Worm (Caenorhabditis elegans): ENCODE data around the gene F43H9.4.

The F43H9.4 gene

ce11 chrV:8031121-8031520 lies 4.6 kb downstream of the F43H9.4 start, which contains the start of gene vars-1 (continued):
- TF ChIP-seq ztf-4 (tag; optimal IDR thresholded peaks at IDR 0.05) (no peak), peb-1 (tag; optimal IDR thresholded peaks at IDR 0.05) (no peak), ztf-11 (tag; optimal IDR thresholded peaks at IDR 0.05) (no peak)

- TF ChIP-seq sem-4 (tag; optimal IDR thresholded peaks at IDR 0.05) (no peak), mbf-1 (tag; optimal IDR thresholded peaks at IDR 0.05) (no peak), fos-1 (tag; optimal IDR thresholded peaks at IDR 0.05) (no peak), ztf-1 (GFP tag; conservative IDR thresholded peaks at IDR 0.05) (no peak), aly-2 (tag; optimal IDR thresholded peaks at IDR 0.05) (no peak), ceh-82 (tag; optimal IDR thresholded peaks at IDR 0.05) (no peak), snpc-4 (tag; optimal IDR thresholded peaks at IDR 0.05) (no peak), nhr-129 (tag; optimal IDR thresholded peaks at IDR 0.05) (no peak), egl-27 (tag; optimal IDR thresholded peaks at IDR 0.05) (no peak)
These were observed 8.3 kb downstream of the F43H9.4 start, which contains the start of gene algn-12 for ce11 chrV:8034811-8035210. TSS of gene algn-12 (plus strand) at chrV:8035111.

ce11 chrV:8035947-8036346 lies 9.4 kb downstream of the F43H9.4 start, which contains the start of gene ZC513.14:
TSS of gene ZC513.14 (minus strand) at chrV:8036047.
- no peak for TF ChIP-seq egl-27 (tag; optimal IDR thresholded peaks at IDR 0.05)
- TF ChIP-seq nhr-6 (tag; optimal IDR thresholded peaks at IDR 0.05) = no peak
- no peak for TF ChIP-seq zag-1 (tag; optimal IDR thresholded peaks at IDR 0.05)
- no peak for TF ChIP-seq snpc-4 (tag; optimal IDR thresholded peaks at IDR 0.05)
- TF ChIP-seq fos-1 (tag; optimal IDR thresholded peaks at IDR 0.05) = no peak
- no peak for TF ChIP-seq peb-1 (tag; optimal IDR thresholded peaks at IDR 0.05)
- TF ChIP-seq nhr-237 (tag; optimal IDR thresholded peaks at IDR 0.05) = no peak
- no peak for TF ChIP-seq sma-9 (GFP tag; optimal IDR thresholded peaks at IDR 0.05)
- no peak for TF ChIP-seq sma-9 (tag; optimal IDR thresholded peaks at IDR 0.05)
- TF ChIP-seq lin-39 (tag; optimal IDR thresholded peaks at IDR 0.05) = no peak

- no peak for TF ChIP-seq elt-3 (tag; optimal IDR thresholded peaks at IDR 0.05)
- no peak for TF ChIP-seq unc-55 (GFP tag; optimal IDR thresholded peaks at IDR 0.05)
- TF ChIP-seq lin-39 (tag; optimal IDR thresholded peaks at IDR 0.05) = no peak
- TF ChIP-seq sma-9 (GFP tag; optimal IDR thresholded peaks at IDR 0.05) = no peak
- TF ChIP-seq sma-9 (tag; optimal IDR thresholded peaks at IDR 0.05) = no peak
- TF ChIP-seq ztf-4 (tag; optimal IDR thresholded peaks at IDR 0.05) = peak; percentile 73
- no peak for TF ChIP-seq elt-1 (tag; optimal IDR thresholded peaks at IDR 0.05)
- peak; percentile 50 for TF ChIP-seq ceh-16 (tag; optimal IDR thresholded peaks at IDR 0.05)
- no peak for TF ChIP-seq egl-27 (tag; optimal IDR thresholded peaks at IDR 0.05)
- TF ChIP-seq snpc-4 (tag; optimal IDR thresholded peaks at IDR 0.05) = no peak
- TF ChIP-seq lsy-2 (tag; optimal IDR thresholded peaks at IDR 0.05) = peak in 1 of 2 experiments; percentile 45
- no peak for TF ChIP-seq nhr-12 (tag; optimal IDR thresholded peaks at IDR 0.05)
- TF ChIP-seq skn-1 (tag; optimal IDR thresholded peaks at IDR 0.05) = no peak
- no peak for TF ChIP-seq mab-5 (tag; optimal IDR thresholded peaks at IDR 0.05)
- TF ChIP-seq F13H6.1 (tag; optimal IDR thresholded peaks at IDR 0.05) = no peak
- TF ChIP-seq gmeb-1 (tag; optimal IDR thresholded peaks at IDR 0.05) = no peak
- TF ChIP-seq lin-13 (GFP tag; optimal IDR thresholded peaks at IDR 0.05) = peak; percentile 70
- TF ChIP-seq ztf-11 (tag; optimal IDR thresholded peaks at IDR 0.05) = no peak
- TF ChIP-seq nhr-10 (tag; optimal IDR thresholded peaks at IDR 0.05) = peak; percentile 54
- TF ChIP-seq aly-2 (tag; optimal IDR thresholded peaks at IDR 0.05) = no peak
- TF ChIP-seq mdl-1 (tag; optimal IDR thresholded peaks at IDR 0.05) = no peak
- TF ChIP-seq nhr-25 (tag; optimal IDR thresholded peaks at IDR 0.05) = peak; percentile 65
- no peak for TF ChIP-seq peb-1 (tag; optimal IDR thresholded peaks at IDR 0.05)
- no peak for TF ChIP-seq nhr-237 (tag; optimal IDR thresholded peaks at IDR 0.05)
- TF ChIP-seq nhr-21 (tag; optimal IDR thresholded peaks at IDR 0.05) = peak; percentile 93
- no peak for TF ChIP-seq dmd-4 (tag; optimal IDR thresholded peaks at IDR 0.05)
- no peak for TF ChIP-seq mbf-1 (tag; optimal IDR thresholded peaks at IDR 0.05)
- no peak for TF ChIP-seq unc-62 (GFP tag; optimal IDR thresholded peaks at IDR 0.05)
- TF ChIP-seq ztf-1 (GFP tag; conservative IDR thresholded peaks at IDR 0.05) = no peak
- TF ChIP-seq ceh-82 (tag; optimal IDR thresholded peaks at IDR 0.05) = no peak
- TF ChIP-seq alr-1 (tag; optimal IDR thresholded peaks at IDR 0.05) = no peak
- no peak for TF ChIP-seq zag-1 (tag; optimal IDR thresholded peaks at IDR 0.05)
- no peak for TF ChIP-seq C34F6.9 (tag; optimal IDR thresholded peaks at IDR 0.05)
- no peak for TF ChIP-seq R02D3.7 (tag; optimal IDR thresholded peaks at IDR 0.05)
- TF ChIP-seq nhr-23 (tag; optimal IDR thresholded peaks at IDR 0.05) = no peak
- TF ChIP-seq ZK546.5 (tag; optimal IDR thresholded peaks at IDR 0.05) = no peak
- TF ChIP-seq nhr-129 (tag; optimal IDR thresholded peaks at IDR 0.05) = no peak
- TF ChIP-seq sma-3 (GFP tag; optimal IDR thresholded peaks at IDR 0.05) = peak; percentile 90
- TF ChIP-seq nhr-77 (tag; optimal IDR thresholded peaks at IDR 0.05) = peak; percentile 38
- no peak for TF ChIP-seq fos-1 (tag; optimal IDR thresholded peaks at IDR 0.05)
- no peak for TF ChIP-seq unc-39 (tag; optimal IDR thresholded peaks at IDR 0.05)
- no peak for TF ChIP-seq Y55F3AM.14 (GFP tag; optimal IDR thresholded peaks at IDR 0.05)
- TF ChIP-seq crh-2 (tag; optimal IDR thresholded peaks at IDR 0.05) = no peak
- TF ChIP-seq nhr-6 (tag; optimal IDR thresholded peaks at IDR 0.05) = peak; percentile 21
- peak; percentile 34 for TF ChIP-seq blmp-1 (tag; optimal IDR thresholded peaks at IDR 0.05; ENCODE audit: insufficient read depth)
These were observed 12.6 kb downstream of the F43H9.4 start for ce11 chrV:8039085-8039525.
